Worm (Caenorhabditis elegans) whole organism, L4 larva: ENCODE data around the gene Y39G8B.5.

Experiments used
- D1046.2 ChIP-seq: fragments of 200-800 bp; sonication (Bioruptor generic); IDR thresholded peaks from 2 replicates; pipeline ENCODE4 v1.3.6; 2022; ENCODE audit warnings: missing genetic modification characterization, missing compliant biosample characterization
- F10B5.3 ChIP-seq: sonication (generic microtip); optimal IDR thresholded peaks from 2 replicates; lab custom pipeline; 2016; ENCODE audit warnings: mild to moderate bottlenecking, missing genetic modification characterization, missing compliant biosample characterization
- F26F4.8 ChIP-seq: fragments of 200-800 bp; sonication (Bioruptor generic); conservative IDR thresholded peaks from 2 replicates; pipeline ENCODE4 v1.3.6; 2022; ENCODE audit warnings: missing genetic modification characterization, missing compliant biosample characterization
- F49E8.2 ChIP-seq: sonication (generic microtip); optimal IDR thresholded peaks from 2 replicates; lab custom pipeline; 2016; ENCODE audit warnings: missing compliant biosample characterization, mild to moderate bottlenecking, missing genetic modification characterization, borderline replicate concordance
- Y105C5A.15 ChIP-seq: fragments of 200-800 bp; sonication (Bioruptor generic); IDR thresholded peaks from 2 replicates; pipeline ENCODE4 v1.3.6; 2022; ENCODE audit warnings: missing genetic modification characterization, missing compliant biosample characterization
- aha-1 ChIP-seq: fragments of 150-350 bp; peaks from one replicate; lab custom pipeline; 2014; ENCODE audit warnings: missing biosample characterization, missing genetic modification characterization
- ceh-82 ChIP-seq: sonication (generic microtip); optimal IDR thresholded peaks from 2 replicates; lab custom pipeline; 2017; ENCODE audit warnings: missing biosample characterization, missing genetic modification characterization
- cey-2 ChIP-seq: sonication (generic microtip); optimal IDR thresholded peaks from 3 replicates; lab custom pipeline; 2017; ENCODE audit warnings: missing genetic modification characterization, mild to moderate bottlenecking, missing compliant biosample characterization, antibody characterized with exemption, borderline replicate concordance; ENCODE audit not compliant: insufficient read depth
- daf-12 ChIP-seq: fragments of 150-350 bp; optimal IDR thresholded peaks from 2 replicates; lab custom pipeline; 2014; ENCODE audit warnings: missing biosample characterization, missing genetic modification reagents, missing genetic modification characterization
- daf-16 ChIP-seq, 3 experiments: sonication (generic microtip); optimal IDR thresholded peaks; 2 replicates each; lab custom pipeline; 2016 to 2017; ENCODE audit warnings: missing genetic modification characterization in 3 of 3, missing genetic modification reagents in 3 of 3, mild to moderate bottlenecking in 2 of 3, missing compliant biosample characterization in 2 of 3, missing biosample characterization in 1 of 3, moderate library complexity in 1 of 3
- dmd-6 ChIP-seq: fragments of 200-800 bp; sonication (Bioruptor generic); IDR thresholded peaks from 2 replicates; pipeline ENCODE4 v1.3.6; 2022; ENCODE audit warnings: missing genetic modification reagents, missing genetic modification characterization, missing compliant biosample characterization
- dpl-1 ChIP-seq: fragments of 150-350 bp; optimal IDR thresholded peaks from 2 replicates; lab custom pipeline; 2014; ENCODE audit warnings: missing biosample characterization, missing genetic modification reagents, missing genetic modification characterization
- dve-1 ChIP-seq: sonication (generic microtip); optimal IDR thresholded peaks from 2 replicates; lab custom pipeline; 2017; ENCODE audit warnings: antibody characterized with exemption, mild to moderate bottlenecking, missing genetic modification characterization, missing compliant biosample characterization; ENCODE audit not compliant: insufficient read depth
- fkh-10 ChIP-seq: fragments of 150-350 bp; optimal IDR thresholded peaks from 2 replicates; lab custom pipeline; 2014; ENCODE audit warnings: missing biosample characterization, missing genetic modification reagents, missing genetic modification characterization
- hlh-11 ChIP-seq: fragments of 200-800 bp; sonication (Bioruptor generic); optimal IDR thresholded peaks from 2 replicates; lab custom pipeline; 2018; ENCODE audit warnings: mild to moderate bottlenecking, missing genetic modification characterization, missing compliant biosample characterization
- hlh-30 ChIP-seq: sonication (generic microtip); optimal IDR thresholded peaks from 2 replicates; lab custom pipeline; 2017; ENCODE audit warnings: antibody characterized with exemption, mild to moderate bottlenecking, missing genetic modification characterization, missing compliant biosample characterization; ENCODE audit not compliant: insufficient read depth
- hmg-1.1 ChIP-seq: fragments of 200-800 bp; sonication (Bioruptor generic); IDR thresholded peaks from 2 replicates; pipeline ENCODE4 v1.3.6; 2022; ENCODE audit warnings: missing genetic modification reagents, missing genetic modification characterization, missing compliant biosample characterization
- jun-1 ChIP-seq: fragments of 150-350 bp; optimal IDR thresholded peaks from 2 replicates; lab custom pipeline; 2014; ENCODE audit warnings: missing biosample characterization, missing genetic modification reagents, missing genetic modification characterization
- lin-1 ChIP-seq: fragments of 200-800 bp; sonication (Bioruptor generic); IDR thresholded peaks from 2 replicates; pipeline ENCODE4 v1.3.6; 2022; ENCODE audit warnings: missing genetic modification reagents, missing genetic modification characterization, missing compliant biosample characterization
- lin-13 ChIP-seq: fragments of 150-350 bp; optimal IDR thresholded peaks from 2 replicates; lab custom pipeline; 2014; ENCODE audit warnings: missing biosample characterization, missing genetic modification reagents, missing genetic modification characterization
- lir-3 ChIP-seq: sonication (generic microtip); optimal IDR thresholded peaks from 2 replicates; lab custom pipeline; 2016; ENCODE audit warnings: mild to moderate bottlenecking, missing genetic modification characterization, missing compliant biosample characterization
- lsy-2 ChIP-seq, 2 experiments: fragments of 150-350 bp in 1 of 2; sonication (generic microtip) in 1 of 2; optimal IDR thresholded peaks; 2 replicates each; lab custom pipeline; 2014 to 2017; ENCODE audit warnings: missing biosample characterization in 2 of 2, missing genetic modification characterization in 2 of 2
- madf-9 ChIP-seq: fragments of 200-800 bp; sonication (Bioruptor generic); conservative IDR thresholded peaks from 2 replicates; pipeline ENCODE4 v1.3.6; 2022; ENCODE audit warnings: missing genetic modification reagents, missing genetic modification characterization, missing compliant biosample characterization
- mdl-1 ChIP-seq, 2 experiments: fragments of 150-350 bp in 1 of 2; sonication (generic microtip) in 1 of 2; optimal IDR thresholded peaks; 2 replicates each; lab custom pipeline; 2014 to 2017; ENCODE audit warnings: missing biosample characterization in 2 of 2, missing genetic modification characterization in 2 of 2
- mdt-29 ChIP-seq: fragments of 200-800 bp; sonication (Bioruptor generic); IDR thresholded peaks from 2 replicates; pipeline ENCODE4 v1.3.6; 2022; ENCODE audit warnings: missing genetic modification reagents, missing genetic modification characterization, missing compliant biosample characterization
- mep-1 ChIP-seq: fragments of 150-350 bp; sonication (generic microtip); optimal IDR thresholded peaks from 3 replicates; lab custom pipeline; 2014; ENCODE audit warnings: missing biosample characterization, missing genetic modification characterization
- mes-2 ChIP-seq: sonication (generic microtip); optimal IDR thresholded peaks from 2 replicates; lab custom pipeline; 2016; ENCODE audit warnings: missing genotype, mild to moderate bottlenecking, missing genetic modification characterization, missing compliant biosample characterization; ENCODE audit not compliant: poor library complexity, severe bottlenecking
- nhr-11 ChIP-seq: fragments of 150-350 bp; optimal IDR thresholded peaks from 2 replicates; lab custom pipeline; 2014; ENCODE audit warnings: missing biosample characterization, missing genetic modification characterization
- nhr-25 ChIP-seq: sonication (generic microtip); optimal IDR thresholded peaks from 2 replicates; lab custom pipeline; 2017; ENCODE audit warnings: missing genetic modification characterization, mild to moderate bottlenecking, missing compliant biosample characterization, antibody characterized with exemption, moderate library complexity, borderline replicate concordance; ENCODE audit not compliant: insufficient read depth
- nhr-28 ChIP-seq: fragments of 150-350 bp; optimal IDR thresholded peaks from 2 replicates; lab custom pipeline; 2014; ENCODE audit warnings: missing biosample characterization, missing genetic modification characterization
- nhr-42 ChIP-seq: fragments of 200-800 bp; sonication (Bioruptor generic); IDR thresholded peaks from 2 replicates; pipeline ENCODE4 v1.3.6; 2022; ENCODE audit warnings: missing genetic modification characterization, missing compliant biosample characterization
- nhr-6 ChIP-seq: fragments of 150-350 bp; optimal IDR thresholded peaks from 2 replicates; lab custom pipeline; 2014; ENCODE audit warnings: missing biosample characterization, missing genetic modification characterization
- nhr-77 ChIP-seq: fragments of 150-350 bp; optimal IDR thresholded peaks from 2 replicates; lab custom pipeline; 2014; ENCODE audit warnings: missing biosample characterization, missing genetic modification characterization
- pha-4 ChIP-seq, 2 experiments: fragments of 150-350 bp in 1 of 2; fragments of 200-800 bp in 1 of 2; sonication (Bioruptor generic) in 1 of 2; IDR thresholded peaks in 1 of 2; optimal IDR thresholded peaks in 1 of 2; 2 replicates each; pipeline versions ENCODE4 v1.3.6 to Lab custom; 2014 to 2022; ENCODE audit warnings: missing genetic modification characterization in 2 of 2, missing genetic modification reagents in 2 of 2, missing biosample characterization in 1 of 2, missing compliant biosample characterization in 1 of 2
- pqm-1 ChIP-seq: sonication (generic microtip); optimal IDR thresholded peaks from 2 replicates; lab custom pipeline; 2017; ENCODE audit warnings: missing biosample characterization, missing genetic modification characterization
- rbr-2 ChIP-seq: sonication (generic microtip); optimal IDR thresholded peaks from 2 replicates; lab custom pipeline; 2016; ENCODE audit warnings: missing genotype, missing genetic modification characterization, missing compliant biosample characterization
- snpc-1.2 ChIP-seq: fragments of 200-800 bp; sonication (Bioruptor generic); IDR thresholded peaks from 2 replicates; pipeline ENCODE4 v1.3.6; 2022; ENCODE audit warnings: missing genetic modification reagents, missing genetic modification characterization, missing compliant biosample characterization
- tag-97 ChIP-seq: fragments of 200-800 bp; sonication (Bioruptor generic); IDR thresholded peaks from 2 replicates; pipeline ENCODE4 v1.3.6; 2022; ENCODE audit warnings: missing genetic modification characterization, missing compliant biosample characterization
- unc-39 ChIP-seq: sonication (generic microtip); optimal IDR thresholded peaks from 2 replicates; lab custom pipeline; 2017; ENCODE audit warnings: missing biosample characterization, missing genetic modification characterization
- unc-62 ChIP-seq, 3 experiments: fragments of 150-350 bp in 1 of 3; sonication (generic microtip); optimal IDR thresholded peaks in 2 of 3; peaks in 1 of 3; 1 replicate in 1 of 3; 2 replicates in 2 of 3; lab custom pipeline; 2014 to 2017; ENCODE audit warnings: missing biosample characterization in 3 of 3, missing genetic modification characterization in 3 of 3, missing genetic modification reagents in 3 of 3, missing genotype in 1 of 3
- zfp-3 ChIP-seq: fragments of 200-800 bp; sonication (Bioruptor generic); conservative IDR thresholded peaks from 2 replicates; pipeline ENCODE4 v1.3.6; 2022; ENCODE audit warnings: missing genetic modification reagents, missing genetic modification characterization, missing compliant biosample characterization

Gene Y39G8B.5

ce11 chrII:13979833-13980513 lies 11.7 kb downstream of the Y39G8B.5 start, which contains the start of gene sre-48:
Gene sre-48 (minus strand): TSS chrII:13979883.
- TF ChIP-seq nhr-6 (tag; lab: Kevin White, UChicago): no peak
- peak; percentile 48 for TF ChIP-seq nhr-77
- no peak for TF ChIP-seq ceh-82
- TF ChIP-seq unc-62 (GFP tag; optimal IDR thresholded peaks at IDR 0.05 in 1 of 2; lab: Kevin White, UChicago): peak in 1 of 2 experiments; percentile 22
- TF ChIP-seq unc-62 (tag; optimal IDR thresholded peaks at IDR 0.05; lab: Kevin White, UChicago): no peak
- TF ChIP-seq aha-1 (tag; lab: Kevin White, UChicago): peak; percentile 35
- no peak for TF ChIP-seq daf-16 (GFP tag; optimal IDR thresholded peaks at IDR 0.05; lab: Kevin White, UChicago)
- TF ChIP-seq daf-16 (tag; optimal IDR thresholded peaks at IDR 0.05; lab: Kevin White, UChicago): peak; percentile 76
- TF ChIP-seq hlh-30 (tag; lab: Kevin White, UChicago): peak; percentile 43
- TF ChIP-seq nhr-28 (tag; lab: Kevin White, UChicago): peak; percentile 40
- TF ChIP-seq mdl-1 (tag; optimal IDR thresholded peaks at IDR 0.05; lab: Kevin White, UChicago): no peak
- TF ChIP-seq lir-3: no peak
- peak; percentile 51 for TF ChIP-seq pqm-1 (tag; lab: Kevin White, UChicago)
- TF ChIP-seq dmd-6 (GFP tag; lab: Robert Waterston, UW): 0 out of 2 replicates have a peak, but pooled peaks have one; percentile 17
- TF ChIP-seq dve-1: peak; percentile 61
- no peak for TF ChIP-seq daf-12 (tag; lab: Kevin White, UChicago)

ce11 chrII:13977701-13978100 lies 13.9 kb downstream of the Y39G8B.5 start:
- no peak for TF ChIP-seq tag-97 (GFP tag; lab: Robert Waterston, UW)

- TF ChIP-seq mes-2 (tag; lab: Kevin White, UChicago) (peak; percentile 90), F26F4.8 (GFP tag; lab: Robert Waterston, UW) (no peak), nhr-77 (peak; percentile 98), nhr-25 (tag; lab: Kevin White, UChicago) (peak; percentile 66), nhr-6 (tag; lab: Kevin White, UChicago) (peak; percentile 74), dmd-6 (GFP tag; lab: Robert Waterston, UW) (peak; percentile 72), hlh-30 (tag; lab: Kevin White, UChicago) (peak; percentile 72), F49E8.2 (tag; lab: Kevin White, UChicago) (no peak), snpc-1.2 (GFP tag; lab: Robert Waterston, UW) (peak; percentile 51; the same call in 1 of the 2 replicates), cey-2 (no peak), lsy-2 (tag; optimal IDR thresholded peaks at IDR 0.05; lab: Kevin White, UChicago) (peak; percentile 64 to 93), unc-39 (tag; lab: Kevin White, UChicago) (no peak), hlh-11 (tag; lab: Kevin White, UChicago) (peak; percentile 81), madf-9 (GFP tag; lab: Robert Waterston, UW) (peak; percentile 57; the same call in 1 of the 2 replicates), lir-3 (no peak), unc-62 (GFP tag; optimal IDR thresholded peaks at IDR 0.05 in 1 of 2; lab: Kevin White, UChicago) (peak in 1 of 2 experiments; percentile 97), unc-62 (tag; optimal IDR thresholded peaks at IDR 0.05; lab: Kevin White, UChicago) (no peak), jun-1 (peak; percentile 66), mdt-29 (GFP tag; lab: Robert Waterston, UW) (no peak), rbr-2 (tag; lab: Kevin White, UChicago) (peak; percentile 88), daf-16 (GFP tag; optimal IDR thresholded peaks at IDR 0.05; lab: Kevin White, UChicago) (no peak), daf-16 (tag; optimal IDR thresholded peaks at IDR 0.05; lab: Kevin White, UChicago) (peak; percentile 71), fkh-10 (GFP tag; lab: Kevin White, UChicago) (peak; percentile 59), nhr-42 (GFP tag; lab: Robert Waterston, UW) (peak; percentile 88), mep-1 (tag; lab: Kevin White, UChicago) (peak; percentile 90), aha-1 (tag; lab: Kevin White, UChicago) (peak; percentile 98), pha-4 (GFP tag; IDR thresholded peaks at IDR 0.05; lab: Robert Waterston, UW) (no peak), pha-4 (tag; optimal IDR thresholded peaks at IDR 0.05; lab: Kevin White, UChicago) (peak; percentile 4), F10B5.3 (tag; lab: Kevin White, UChicago) (no peak), zfp-3 (GFP tag; lab: Robert Waterston, UW) (peak; percentile 56; the same call in 1 of the 2 replicates), lin-13 (GFP tag; lab: Kevin White, UChicago) (peak; percentile 86), lin-1 (GFP tag; lab: Robert Waterston, UW) (0 out of 2 replicates have a peak, but pooled peaks have one; percentile 16), Y105C5A.15 (no peak), mdl-1 (tag; optimal IDR thresholded peaks at IDR 0.05; lab: Kevin White, UChicago) (peak in 1 of 2 experiments; percentile 54), dpl-1 (GFP tag; lab: Kevin White, UChicago) (peak; percentile 85), D1046.2 (0 out of 2 replicates have a peak, but pooled peaks have one; percentile 40), nhr-11 (peak; percentile 72), hmg-1.1 (peak; percentile 92)
Measured at ce11 chrII:13976161-13976560, 15.5 kb downstream of the Y39G8B.5 start, which contains the start of gene Y39G8B.2. Gene Y39G8B.2 (minus strand): TSS chrII:13976221.
